Worm (Caenorhabditis elegans) whole organism, L3 larva: Measurements from ENCODE around the gene Y105C5A.1274.
"Not testable (repeated sequence)": the region's sequence is repeated elsewhere in the genome, so short reads cannot be mapped to it uniquely, and the experiment has no call there.

Experiments used
- egl-27 ChIP-seq: sonication (generic microtip); optimal IDR thresholded peaks from 4 replicates; lab custom pipeline; 2017; ENCODE audit warnings: missing biosample characterization, missing genetic modification reagents, missing genetic modification characterization
- elt-2 ChIP-seq: sonication (generic microtip); optimal IDR thresholded peaks from 2 replicates; lab custom pipeline; 2016; ENCODE audit warnings: missing genetic modification reagents, mild to moderate bottlenecking, missing genetic modification characterization, missing compliant biosample characterization
- fkh-2 ChIP-seq: fragments of 150-350 bp; optimal IDR thresholded peaks from 2 replicates; lab custom pipeline; 2014; ENCODE audit warnings: missing biosample characterization, missing genetic modification reagents, missing genetic modification characterization
- nhr-11 ChIP-seq: fragments of 150-350 bp; optimal IDR thresholded peaks from 2 replicates; lab custom pipeline; 2014; ENCODE audit warnings: missing biosample characterization, missing genetic modification characterization
- nhr-12 ChIP-seq: fragments of 150-350 bp; optimal IDR thresholded peaks from 2 replicates; lab custom pipeline; 2014; ENCODE audit warnings: missing biosample characterization, missing genetic modification characterization
- nhr-23 ChIP-seq: fragments of 150-350 bp; optimal IDR thresholded peaks from 2 replicates; lab custom pipeline; 2014; ENCODE audit warnings: missing biosample characterization, missing genetic modification reagents, missing genetic modification characterization
- nhr-76 ChIP-seq: fragments of 150-350 bp; sonication (generic microtip); optimal IDR thresholded peaks from 5 replicates; lab custom pipeline; 2014; ENCODE audit warnings: missing biosample characterization, missing genetic modification characterization
- pqm-1 ChIP-seq: fragments of 150-350 bp; optimal IDR thresholded peaks from 2 replicates; lab custom pipeline; 2017; ENCODE audit warnings: missing biosample characterization, missing genetic modification characterization, inconsistent platforms
- sea-2 ChIP-seq: fragments of 150-350 bp; sonication (generic microtip); optimal IDR thresholded peaks from 4 replicates; lab custom pipeline; 2014; ENCODE audit warnings: missing biosample characterization, missing genetic modification reagents, missing genetic modification characterization
- unc-39 ChIP-seq: sonication (generic microtip); optimal IDR thresholded peaks from 4 replicates; lab custom pipeline; 2017; ENCODE audit warnings: missing biosample characterization, missing genetic modification characterization
- ztf-11 ChIP-seq: fragments of 150-350 bp; optimal IDR thresholded peaks from 2 replicates; lab custom pipeline; 2014; ENCODE audit warnings: missing biosample characterization, missing genetic modification characterization

DNA sequence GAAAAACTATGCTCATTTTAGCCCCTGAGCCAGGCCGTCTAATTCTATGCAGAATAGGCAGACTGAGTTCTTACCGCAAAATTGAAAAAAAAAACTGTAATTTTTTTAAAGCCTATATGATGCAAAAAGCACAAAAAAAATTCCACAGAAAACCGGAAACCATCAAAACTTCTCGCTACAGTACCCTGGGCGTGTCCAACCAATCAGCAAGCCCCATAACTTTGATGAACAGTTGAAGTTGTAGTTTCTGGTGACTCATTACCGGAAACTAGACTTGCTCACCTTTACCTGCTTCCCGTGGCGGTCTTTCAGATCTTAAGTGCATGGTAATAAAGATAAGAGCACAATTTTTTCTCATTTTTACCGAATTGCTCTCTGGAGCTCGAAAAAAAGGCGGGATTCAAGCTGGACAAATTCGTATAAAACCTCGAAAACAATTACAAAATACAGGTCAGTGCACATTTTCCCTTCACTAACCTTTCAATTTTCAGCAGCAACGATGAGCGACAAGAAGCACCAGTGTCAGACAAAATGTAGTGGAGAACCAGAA is at the start of gene Y105C5A.1274:
- not testable (repeated sequence) for TF ChIP-seq fkh-2 (tag; lab: Kevin White, UChicago); nhr-12; egl-27 (tag; lab: Kevin White, UChicago); ztf-11 (tag; lab: Kevin White, UChicago); sea-2 (GFP tag; lab: Kevin White, UChicago); pqm-1 (tag; lab: Kevin White, UChicago); nhr-23 (tag; lab: Kevin White, UChicago); nhr-76 (tag; lab: Kevin White, UChicago); elt-2 (tag; lab: Kevin White, UChicago); nhr-11 (tag; lab: Kevin White, UChicago); unc-39 (tag; lab: Kevin White, UChicago)
